Worm (Caenorhabditis elegans) whole organism, late embryonic: ENCODE results near the gene F55E10.2.

Experiments used
- K02D7.2 ChIP-seq: sonication (generic microtip); optimal IDR thresholded peaks from 2 replicates; lab custom pipeline; 2017; ENCODE audit warnings: mild to moderate bottlenecking, missing genetic modification characterization, missing compliant biosample characterization
- Y22D7AL.16 ChIP-seq: sonication (generic microtip); optimal IDR thresholded peaks from 2 replicates; lab custom pipeline; 2016; ENCODE audit warnings: missing genetic modification characterization, missing compliant biosample characterization
- ahr-1 ChIP-seq: sonication (generic microtip); optimal IDR thresholded peaks from 2 replicates; lab custom pipeline; 2016; ENCODE audit warnings: missing genetic modification characterization, missing compliant biosample characterization
- ama-1 ChIP-seq: fragments of 150-350 bp; optimal IDR thresholded peaks from 2 replicates; lab custom pipeline; 2014
- ceh-18 ChIP-seq: sonication (generic microtip); optimal IDR thresholded peaks from 2 replicates; lab custom pipeline; 2016; ENCODE audit warnings: missing genetic modification characterization, missing compliant biosample characterization
- ceh-19 ChIP-seq: fragments of 200-800 bp; sonication (Bioruptor generic); optimal IDR thresholded peaks from 2 replicates; lab custom pipeline; 2018; ENCODE audit warnings: mild to moderate bottlenecking, missing genetic modification characterization, missing compliant biosample characterization
- ceh-2 ChIP-seq: sonication (generic microtip); optimal IDR thresholded peaks from 2 replicates; lab custom pipeline; 2016; ENCODE audit warnings: missing genotype, missing genetic modification characterization, missing compliant biosample characterization
- ceh-22 ChIP-seq: sonication (generic microtip); optimal IDR thresholded peaks from 2 replicates; lab custom pipeline; 2017; ENCODE audit warnings: missing biosample characterization, missing genetic modification characterization
- ceh-24 ChIP-seq: sonication (generic microtip); optimal IDR thresholded peaks from 2 replicates; lab custom pipeline; 2016; ENCODE audit warnings: mild to moderate bottlenecking, missing genetic modification characterization, missing compliant biosample characterization
- ceh-31 ChIP-seq: sonication (generic microtip); optimal IDR thresholded peaks from 2 replicates; lab custom pipeline; 2016; ENCODE audit warnings: missing genetic modification characterization, missing compliant biosample characterization
- ceh-45 ChIP-seq: fragments of 200-800 bp; sonication (Bioruptor generic); IDR thresholded peaks from 2 replicates; pipeline ENCODE4 v1.3.6; 2022; ENCODE audit warnings: missing genetic modification reagents, missing genetic modification characterization, missing compliant biosample characterization
- ceh-48 ChIP-seq: sonication (generic microtip); optimal IDR thresholded peaks from 2 replicates; lab custom pipeline; 2016; ENCODE audit warnings: missing genetic modification characterization, inconsistent platforms, missing compliant biosample characterization
- ceh-6 ChIP-seq: fragments of 200-800 bp; sonication (Bioruptor generic); optimal IDR thresholded peaks from 2 replicates; lab custom pipeline; 2018; ENCODE audit warnings: mild to moderate bottlenecking, missing genetic modification characterization, missing compliant biosample characterization
- dmd-4 ChIP-seq: sonication (generic microtip); optimal IDR thresholded peaks from 2 replicates; lab custom pipeline; 2016; ENCODE audit warnings: borderline replicate concordance, missing genetic modification characterization, missing compliant biosample characterization
- dve-1 ChIP-seq: sonication (generic microtip); optimal IDR thresholded peaks from 2 replicates; lab custom pipeline; 2017; ENCODE audit warnings: antibody characterized with exemption, mild to moderate bottlenecking, missing genetic modification characterization, missing compliant biosample characterization
- elt-2 ChIP-seq: sonication (generic microtip); optimal IDR thresholded peaks from 2 replicates; lab custom pipeline; 2016; ENCODE audit warnings: missing genetic modification reagents, missing genetic modification characterization, missing compliant biosample characterization
- eyg-1 ChIP-seq: sonication (generic microtip); optimal IDR thresholded peaks from 2 replicates; lab custom pipeline; 2016; ENCODE audit warnings: missing genotype, missing genetic modification characterization, missing compliant biosample characterization
- fax-1 ChIP-seq: sonication (generic microtip); optimal IDR thresholded peaks from 2 replicates; lab custom pipeline; 2016; ENCODE audit warnings: missing genotype, missing genetic modification characterization, missing compliant biosample characterization
- fkh-10 ChIP-seq: fragments of 150-350 bp; optimal IDR thresholded peaks from 2 replicates; lab custom pipeline; 2014; ENCODE audit warnings: missing biosample characterization, missing genetic modification reagents, missing genetic modification characterization
- fkh-6 ChIP-seq: sonication (generic microtip); optimal IDR thresholded peaks from 2 replicates; lab custom pipeline; 2016; ENCODE audit warnings: missing genetic modification characterization, missing compliant biosample characterization
- gmeb-2 ChIP-seq: sonication (generic microtip); optimal IDR thresholded peaks from 2 replicates; lab custom pipeline; 2016; ENCODE audit warnings: missing genetic modification characterization, inconsistent platforms, missing compliant biosample characterization
- hlh-13 ChIP-seq: fragments of 200-800 bp; sonication (Bioruptor generic); optimal IDR thresholded peaks from 2 replicates; lab custom pipeline; 2018; ENCODE audit warnings: mild to moderate bottlenecking, missing genetic modification characterization, missing compliant biosample characterization
- hlh-15 ChIP-seq: sonication (generic microtip); optimal IDR thresholded peaks from 2 replicates; lab custom pipeline; 2016; ENCODE audit warnings: missing genetic modification characterization, missing compliant biosample characterization
- hlh-30 ChIP-seq: sonication (generic microtip); optimal IDR thresholded peaks from 2 replicates; lab custom pipeline; 2017; ENCODE audit warnings: antibody characterized with exemption, missing genetic modification characterization, missing compliant biosample characterization; ENCODE audit not compliant: insufficient read depth
- hlh-6 ChIP-seq: sonication (generic microtip); optimal IDR thresholded peaks from 2 replicates; lab custom pipeline; 2016; ENCODE audit warnings: missing genotype, missing genetic modification characterization, missing compliant biosample characterization
- lin-11 ChIP-seq: fragments of 200-800 bp; sonication (Bioruptor generic); optimal IDR thresholded peaks from 2 replicates; lab custom pipeline; 2018; ENCODE audit warnings: mild to moderate bottlenecking, missing genetic modification characterization, missing compliant biosample characterization
- nfya-1 ChIP-seq: sonication (generic microtip); optimal IDR thresholded peaks from 2 replicates; lab custom pipeline; 2017; ENCODE audit warnings: missing genetic modification characterization, mild to moderate bottlenecking, missing compliant biosample characterization, antibody characterized with exemption, moderate library complexity
- nhr-232 ChIP-seq: sonication (generic microtip); optimal IDR thresholded peaks from 2 replicates; lab custom pipeline; 2016; ENCODE audit warnings: missing genetic modification characterization, missing compliant biosample characterization
- npax-4 ChIP-seq: sonication (generic microtip); optimal IDR thresholded peaks from 2 replicates; lab custom pipeline; 2016; ENCODE audit warnings: missing genetic modification characterization, missing compliant biosample characterization
- odd-2 ChIP-seq: sonication (generic microtip); optimal IDR thresholded peaks from 2 replicates; lab custom pipeline; 2017; ENCODE audit warnings: antibody characterized with exemption, mild to moderate bottlenecking, missing genetic modification characterization, missing compliant biosample characterization
- pax-1 ChIP-seq: fragments of 150-350 bp; optimal IDR thresholded peaks from 2 replicates; lab custom pipeline; 2014; ENCODE audit warnings: missing biosample characterization, missing genetic modification characterization
- pha-4 ChIP-seq: fragments of 150-350 bp; optimal IDR thresholded peaks from 2 replicates; lab custom pipeline; 2018; ENCODE audit warnings: missing biosample characterization, missing genetic modification reagents, missing genetic modification characterization
- pros-1 ChIP-seq: fragments of 150-350 bp; optimal IDR thresholded peaks from 2 replicates; lab custom pipeline; 2014; ENCODE audit warnings: missing biosample characterization, missing genetic modification reagents, missing genetic modification characterization
- ref-2 ChIP-seq: sonication (generic microtip); optimal IDR thresholded peaks from 2 replicates; lab custom pipeline; 2016; ENCODE audit warnings: missing genetic modification characterization, missing compliant biosample characterization
- rnt-1 ChIP-seq: sonication (generic microtip); optimal IDR thresholded peaks from 2 replicates; lab custom pipeline; 2016; ENCODE audit warnings: missing genetic modification characterization, missing compliant biosample characterization
- sox-2 ChIP-seq: fragments of 200-800 bp; sonication (Bioruptor generic); IDR thresholded peaks from 2 replicates; pipeline ENCODE4 v1.3.6; 2022; ENCODE audit warnings: missing genetic modification reagents, missing genetic modification characterization, missing compliant biosample characterization
- sox-4 ChIP-seq: sonication (generic microtip); optimal IDR thresholded peaks from 2 replicates; lab custom pipeline; 2017; ENCODE audit warnings: mild to moderate bottlenecking, missing genetic modification characterization, inconsistent platforms, missing compliant biosample characterization
- syd-9 ChIP-seq: sonication (generic microtip); optimal IDR thresholded peaks from 2 replicates; lab custom pipeline; 2016; ENCODE audit warnings: mild to moderate bottlenecking, missing genetic modification characterization, moderate library complexity, missing compliant biosample characterization
- tbx-2 ChIP-seq: sonication (generic microtip); optimal IDR thresholded peaks from 2 replicates; lab custom pipeline; 2016; ENCODE audit warnings: missing genetic modification characterization, missing compliant biosample characterization
- tbx-7 ChIP-seq: sonication (generic microtip); optimal IDR thresholded peaks from 2 replicates; lab custom pipeline; 2016; ENCODE audit warnings: missing genotype, missing genetic modification characterization, missing compliant biosample characterization
- ttx-3 ChIP-seq: sonication (generic microtip); optimal IDR thresholded peaks from 2 replicates; lab custom pipeline; 2016; ENCODE audit warnings: missing genetic modification reagents, missing genetic modification characterization, missing compliant biosample characterization
- unc-42 ChIP-seq: sonication (generic microtip); optimal IDR thresholded peaks from 2 replicates; lab custom pipeline; 2016; ENCODE audit warnings: missing genotype, missing genetic modification characterization, missing compliant biosample characterization
- unc-55 ChIP-seq: sonication (generic microtip); optimal IDR thresholded peaks from 2 replicates; lab custom pipeline; 2017; ENCODE audit warnings: missing biosample characterization, missing genetic modification reagents, missing genetic modification characterization
- unc-86 ChIP-seq: sonication (generic microtip); optimal IDR thresholded peaks from 2 replicates; lab custom pipeline; 2016; ENCODE audit warnings: missing genetic modification characterization, missing compliant biosample characterization
- zip-5 ChIP-seq: sonication (generic microtip); optimal IDR thresholded peaks from 2 replicates; lab custom pipeline; 2016; ENCODE audit warnings: missing genetic modification characterization, missing compliant biosample characterization

F55E10.2 gene

DNA sequence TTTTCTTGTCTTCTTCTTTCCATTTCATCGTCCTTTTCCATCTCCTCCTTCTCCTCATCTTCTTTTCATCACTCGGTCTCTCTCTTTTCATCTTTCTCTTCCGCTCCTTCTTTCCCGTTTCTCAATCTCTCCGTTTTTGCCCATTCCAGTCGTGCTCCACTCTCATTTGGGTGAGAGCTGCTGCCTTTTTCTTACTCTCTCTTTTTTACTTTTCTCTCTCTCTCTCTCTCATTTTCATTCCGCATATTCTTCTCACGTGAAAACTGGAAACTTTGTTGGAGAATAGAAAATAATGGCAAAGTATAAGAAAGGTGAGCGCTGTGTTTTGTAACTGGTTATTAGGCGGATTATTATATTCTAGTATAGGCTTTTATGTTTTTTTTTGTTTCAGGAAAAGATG, 37.8 kb downstream of the F55E10.2 start, which contains the start of gene tbc-18:
TSS of gene tbc-18 (plus strand) at position 246 of the 400 bp plus-strand sequence.
- TF ChIP-seq nfya-1 (peak; percentile 58), npax-4 (no peak), ceh-31 (tag; lab: Kevin White, UChicago) (peak; percentile 66), tbx-7 (tag; lab: Kevin White, UChicago) (no peak), fax-1 (tag; lab: Kevin White, UChicago) (no peak), fkh-10 (GFP tag; lab: Kevin White, UChicago) (no peak), hlh-15 (no peak), ceh-18 (tag; lab: Kevin White, UChicago) (peak; percentile 41), unc-42 (peak; percentile 73), ceh-2 (tag; lab: Kevin White, UChicago) (no peak), ahr-1 (tag; lab: Kevin White, UChicago) (no peak), rnt-1 (no peak), ceh-24 (no peak), tbx-2 (tag; lab: Kevin White, UChicago) (peak; percentile 37), sox-2 (no peak)

ce11 chrX:8381651-8382050, 41.2 kb downstream of the F55E10.2 start:
- TF ChIP-seq tbx-2 (tag; lab: Kevin White, UChicago) (no peak), lin-11 (tag; lab: Kevin White, UChicago) (no peak), ama-1 (lab: Kevin White, UChicago) (no peak), nhr-232 (tag; lab: Kevin White, UChicago) (no peak), sox-4 (tag; lab: Kevin White, UChicago) (no peak), unc-86 (no peak), pros-1 (tag; lab: Kevin White, UChicago) (no peak), odd-2 (no peak), gmeb-2 (tag; lab: Kevin White, UChicago) (no peak), elt-2 (tag; lab: Kevin White, UChicago) (no peak), rnt-1 (no peak), ceh-45 (GFP tag; lab: Robert Waterston, UW) (no peak), ceh-22 (tag; lab: Kevin White, UChicago) (no peak), eyg-1 (tag; lab: Kevin White, UChicago) (no peak), hlh-30 (tag; lab: Kevin White, UChicago) (no peak), Y22D7AL.16 (tag; lab: Kevin White, UChicago) (no peak), ahr-1 (tag; lab: Kevin White, UChicago) (no peak), ceh-18 (tag; lab: Kevin White, UChicago) (no peak), sox-2 (no peak)

ce11 chrX:8384642-8385181, 44.2 kb downstream of the F55E10.2 start, which contains the start of gene F41D9.2:
Gene F41D9.2, minus strand, starts transcription at chrX:8384945.
- TF ChIP-seq ref-2 (tag; lab: Kevin White, UChicago): peak; percentile 48
- TF ChIP-seq hlh-13 (GFP tag; lab: Kevin White, UChicago): no peak
- no peak for TF ChIP-seq K02D7.2 (tag; lab: Kevin White, UChicago)

- TF ChIP-seq zip-5: peak; percentile 56
- TF ChIP-seq ceh-22 (tag; lab: Kevin White, UChicago): peak; percentile 44
- TF ChIP-seq hlh-30 (tag; lab: Kevin White, UChicago): peak; percentile 22
- peak; percentile 65; the same call in 1 of the 2 replicates for TF ChIP-seq sox-2
- no peak for TF ChIP-seq pros-1 (tag; lab: Kevin White, UChicago)
- TF ChIP-seq ceh-2 (tag; lab: Kevin White, UChicago): peak; percentile 81
- TF ChIP-seq unc-55 (GFP tag; lab: Kevin White, UChicago): no peak
- no peak for TF ChIP-seq dmd-4 (tag; lab: Kevin White, UChicago)
- peak; percentile 62 for TF ChIP-seq hlh-6 (tag; lab: Kevin White, UChicago)
- no peak for TF ChIP-seq pax-1 (tag; lab: Kevin White, UChicago)
- TF ChIP-seq ceh-6 (GFP tag; lab: Kevin White, UChicago): peak; percentile 54
- TF ChIP-seq ceh-19 (GFP tag; lab: Kevin White, UChicago): peak; percentile 35
- peak; percentile 77 for TF ChIP-seq syd-9 (tag; lab: Kevin White, UChicago)
- peak; percentile 15 for TF ChIP-seq ceh-48 (tag; lab: Kevin White, UChicago)
- TF ChIP-seq ttx-3 (tag; lab: Kevin White, UChicago): peak; percentile 77
- TF ChIP-seq lin-11 (tag; lab: Kevin White, UChicago): peak; percentile 67
- peak; percentile 67 for TF ChIP-seq unc-86
- TF ChIP-seq dve-1: peak; percentile 71
- TF ChIP-seq pha-4 (tag; lab: Kevin White, UChicago): no peak
- TF ChIP-seq fkh-6: peak; percentile 30
These were observed 45.8 kb downstream of the F55E10.2 start for ce11 chrX:8386068-8386851.
